Worm (Caenorhabditis elegans) whole organism, late embryonic: Measurements from ENCODE around the gene ZK177.11.

Source experiments
- eyg-1 ChIP-seq: sonication (generic microtip); optimal IDR thresholded peaks from 2 replicates; lab custom pipeline; 2016; ENCODE audit warnings: missing genotype, missing genetic modification characterization, missing compliant biosample characterization
- unc-55 ChIP-seq: sonication (generic microtip); optimal IDR thresholded peaks from 2 replicates; lab custom pipeline; 2017; ENCODE audit warnings: missing biosample characterization, missing genetic modification reagents, missing genetic modification characterization

Gene ZK177.11

ce11 chrII:5572082-5572746, 49.5 kb downstream of the ZK177.11 start:
- TF ChIP-seq eyg-1 (tag; lab: Kevin White, UChicago), result no peak
- no peak for TF ChIP-seq unc-55 (GFP tag; lab: Kevin White, UChicago)
- TF ChIP-seq, all 69 proteins: peak for 0
